Worm (Caenorhabditis elegans): ENCODE results near the gene egl-45.
A peak's percentile ranks its signal among the peaks of the same experiment; 100 is the strongest.

egl-45 gene

ce11 chrIII:7866189-7866588 lies 37.8 kb upstream of the egl-45 start, which contains the start of gene cup-4:
Gene cup-4 (plus strand): TSS chrIII:7866489.
- TF ChIP-seq bed-3 (GFP tag; optimal IDR thresholded peaks at IDR 0.05) (no peak), sptf-1 (tag; optimal IDR thresholded peaks at IDR 0.05) (no peak), blmp-1 (tag; optimal IDR thresholded peaks at IDR 0.05) (no peak), unc-39 (tag; optimal IDR thresholded peaks at IDR 0.05) (no peak), zip-8 (tag; optimal IDR thresholded peaks at IDR 0.05) (no peak), ceh-83 (GFP tag; optimal IDR thresholded peaks at IDR 0.05) (no peak), nhr-12 (tag; optimal IDR thresholded peaks at IDR 0.05) (no peak), unc-120 (tag; optimal IDR thresholded peaks at IDR 0.05; ENCODE audit: poor library complexity, severe bottlenecking) (no peak), hlh-1 (tag; optimal IDR thresholded peaks at IDR 0.05) (no peak), ceh-39 (tag; optimal IDR thresholded peaks at IDR 0.05) (no peak), sem-2 (GFP tag; optimal IDR thresholded peaks at IDR 0.05) (no peak), flh-1 (GFP tag; optimal IDR thresholded peaks at IDR 0.05) (no peak), unc-62 (GFP tag; optimal IDR thresholded peaks at IDR 0.05) (no peak), pha-4 (tag; optimal IDR thresholded peaks at IDR 0.05) (no peak), ceh-43 (GFP tag; optimal IDR thresholded peaks at IDR 0.05) (no peak)

ce11 chrIII:7865238-7865761 lies 36.9 kb upstream of the egl-45 start, which contains the start of gene slc-17.3:
Gene slc-17.3 (minus strand): TSS chrIII:7865288.
- TF ChIP-seq nhr-76 (tag; optimal IDR thresholded peaks at IDR 0.05) (no peak), sem-2 (GFP tag; optimal IDR thresholded peaks at IDR 0.05) (no peak), ceh-83 (GFP tag; optimal IDR thresholded peaks at IDR 0.05) (no peak), ztf-11 (tag; optimal IDR thresholded peaks at IDR 0.05) (no peak), unc-39 (tag; optimal IDR thresholded peaks at IDR 0.05) (no peak), lin-32 (GFP tag; optimal IDR thresholded peaks at IDR 0.05) (no peak), hlh-1 (tag; optimal IDR thresholded peaks at IDR 0.05) (no peak), mab-5 (tag; optimal IDR thresholded peaks at IDR 0.05) (no peak), ceh-43 (GFP tag; optimal IDR thresholded peaks at IDR 0.05) (no peak), elt-3 (tag; optimal IDR thresholded peaks at IDR 0.05) (no peak), pha-4 (tag; optimal IDR thresholded peaks at IDR 0.05) (no peak), snpc-4 (tag; optimal IDR thresholded peaks at IDR 0.05) (no peak), ceh-39 (tag; optimal IDR thresholded peaks at IDR 0.05) (no peak)

ce11 chrIII:7861535-7862120 lies 33.2 kb upstream of the egl-45 start, which contains the start of gene snr-5:
Gene snr-5 (plus strand): TSS chrIII:7862070.
- TF ChIP-seq hlh-1 (tag; optimal IDR thresholded peaks at IDR 0.05) (no peak), nhr-12 (tag; optimal IDR thresholded peaks at IDR 0.05) (no peak), ham-2 (GFP tag; optimal IDR thresholded peaks at IDR 0.05) (no peak), nhr-237 (tag; optimal IDR thresholded peaks at IDR 0.05) (no peak), ceh-83 (GFP tag; optimal IDR thresholded peaks at IDR 0.05) (no peak), drap-1 (GFP tag; optimal IDR thresholded peaks at IDR 0.05) (no peak), ceh-39 (tag; optimal IDR thresholded peaks at IDR 0.05) (no peak), unc-39 (tag; optimal IDR thresholded peaks at IDR 0.05) (no peak), nhr-2 (tag; optimal IDR thresholded peaks at IDR 0.05) (no peak), lsy-2 (tag; optimal IDR thresholded peaks at IDR 0.05) (no peak), mep-1 (tag; optimal IDR thresholded peaks at IDR 0.05) (no peak), ces-1 (GFP tag; optimal IDR thresholded peaks at IDR 0.05) (no peak)

- no peak for TF ChIP-seq ceh-83 (GFP tag; optimal IDR thresholded peaks at IDR 0.05)
- TF ChIP-seq zip-8 (tag; optimal IDR thresholded peaks at IDR 0.05), result peak; percentile 36
These were observed 32.5 kb upstream of the egl-45 start, which contains the start of gene cuc-1 for ce11 chrIII:7860885-7861284. Gene cuc-1 (minus strand): TSS chrIII:7860985.

ce11 chrIII:7859313-7859712 lies 30.9 kb upstream of the egl-45 start, which contains the start of gene tomm-7:
Gene tomm-7 (plus strand): TSS chrIII:7859613.
- TF ChIP-seq M03D4.4 (tag; optimal IDR thresholded peaks at IDR 0.05) (no peak), flh-1 (GFP tag; optimal IDR thresholded peaks at IDR 0.05) (no peak), nhr-28 (tag; optimal IDR thresholded peaks at IDR 0.05) (no peak), hlh-1 (tag; optimal IDR thresholded peaks at IDR 0.05) (no peak), nhr-2 (tag; optimal IDR thresholded peaks at IDR 0.05) (no peak), lin-13 (tag; optimal IDR thresholded peaks at IDR 0.05) (no peak), mep-1 (tag; optimal IDR thresholded peaks at IDR 0.05) (no peak), elt-1 (tag; optimal IDR thresholded peaks at IDR 0.05; ENCODE audit: borderline replicate concordance, insufficient read depth) (no peak), ceh-43 (GFP tag; optimal IDR thresholded peaks at IDR 0.05) (no peak), mab-5 (tag; optimal IDR thresholded peaks at IDR 0.05) (no peak), unc-120 (tag; optimal IDR thresholded peaks at IDR 0.05; ENCODE audit: poor library complexity, severe bottlenecking) (no peak), lin-32 (GFP tag; optimal IDR thresholded peaks at IDR 0.05) (no peak), nhr-76 (tag; optimal IDR thresholded peaks at IDR 0.05) (no peak), ham-2 (GFP tag; optimal IDR thresholded peaks at IDR 0.05) (no peak), drap-1 (GFP tag; optimal IDR thresholded peaks at IDR 0.05) (no peak), unc-39 (tag; optimal IDR thresholded peaks at IDR 0.05) (no peak), cnd-1 (tag; optimal IDR thresholded peaks at IDR 0.05) (no peak), snpc-4 (tag; optimal IDR thresholded peaks at IDR 0.05) (no peak), ceh-83 (GFP tag; optimal IDR thresholded peaks at IDR 0.05) (no peak), nhr-237 (tag; optimal IDR thresholded peaks at IDR 0.05) (no peak)
